Worm (Caenorhabditis elegans) whole organism, L1 larva: ENCODE results near the gene msp-57.

Experiments used
- C04F5.9 ChIP-seq: sonication (generic microtip); optimal IDR thresholded peaks from 2 replicates; lab custom pipeline; 2016; ENCODE audit warnings: missing genetic modification characterization, missing compliant biosample characterization
- aly-2 ChIP-seq: fragments of 150-350 bp; optimal IDR thresholded peaks from 2 replicates; lab custom pipeline; 2014; ENCODE audit warnings: missing biosample characterization, missing genetic modification characterization
- blmp-1 ChIP-seq: fragments of 150-350 bp; optimal IDR thresholded peaks from 2 replicates; lab custom pipeline; 2014; ENCODE audit warnings: missing biosample characterization, missing genetic modification characterization
- ceh-82 ChIP-seq, 3 experiments: fragments of 150-350 bp in 1 of 3; sonication (generic microtip) in 2 of 3; optimal IDR thresholded peaks; 2 replicates each; lab custom pipeline; 2014 to 2017; ENCODE audit warnings: missing biosample characterization in 3 of 3, missing genetic modification characterization in 3 of 3
- dsc-1 ChIP-seq: sonication (generic microtip); optimal IDR thresholded peaks from 2 replicates; lab custom pipeline; 2016; ENCODE audit warnings: mild to moderate bottlenecking, missing genetic modification characterization, missing compliant biosample characterization
- efl-1 ChIP-seq, 4 experiments: fragments of 150-350 bp; optimal IDR thresholded peaks in 3 of 4; peaks in 1 of 4; 1 replicate in 1 of 4; 2 replicates in 3 of 4; lab custom pipeline; 2014; ENCODE audit warnings: missing biosample characterization in 2 of 4, missing genetic modification characterization in 2 of 4, missing genetic modification reagents in 2 of 4
- egl-27 ChIP-seq, 2 experiments: fragments of 150-350 bp in 1 of 2; sonication (generic microtip); optimal IDR thresholded peaks; 3 replicates each; lab custom pipeline; 2017 to 2018; ENCODE audit warnings: missing biosample characterization in 2 of 2, missing genetic modification characterization in 2 of 2, missing genetic modification reagents in 2 of 2
- fkh-10 ChIP-seq: sonication (generic microtip); optimal IDR thresholded peaks from 2 replicates; lab custom pipeline; 2017; ENCODE audit warnings: missing biosample characterization, missing genetic modification reagents, missing genetic modification characterization
- fkh-8 ChIP-seq: sonication (generic microtip); optimal IDR thresholded peaks from 2 replicates; lab custom pipeline; 2016; ENCODE audit warnings: mild to moderate bottlenecking, missing genetic modification characterization, missing compliant biosample characterization
- irx-1 ChIP-seq: sonication (generic microtip); optimal IDR thresholded peaks from 2 replicates; lab custom pipeline; 2016; ENCODE audit warnings: missing genetic modification characterization, missing compliant biosample characterization
- lin-14 ChIP-seq: fragments of 200-800 bp; sonication (Bioruptor generic); optimal IDR thresholded peaks from 2 replicates; lab custom pipeline; 2018; ENCODE audit warnings: mild to moderate bottlenecking, missing genetic modification characterization, moderate library complexity, missing compliant biosample characterization
- lin-15B ChIP-seq: fragments of 150-350 bp; sonication (generic microtip); optimal IDR thresholded peaks from 3 replicates; lab custom pipeline; 2014; ENCODE audit warnings: missing biosample characterization, missing genetic modification characterization
- lin-35 ChIP-seq, 2 experiments: fragments of 150-350 bp; optimal IDR thresholded peaks; 2 replicates each; lab custom pipeline; 2014; ENCODE audit warnings: missing biosample characterization in 2 of 2, missing genetic modification characterization in 2 of 2, missing genetic modification reagents in 2 of 2
- lin-39 ChIP-seq: fragments of 150-350 bp; optimal IDR thresholded peaks from 2 replicates; lab custom pipeline; 2014; ENCODE audit warnings: missing biosample characterization, missing genetic modification reagents, missing genetic modification characterization
- lsy-2 ChIP-seq, 2 experiments: fragments of 150-350 bp; optimal IDR thresholded peaks; 2 replicates each; lab custom pipeline; 2014; ENCODE audit warnings: missing biosample characterization in 2 of 2, missing genetic modification characterization in 2 of 2
- mef-2 ChIP-seq: fragments of 150-350 bp; optimal IDR thresholded peaks from 2 replicates; lab custom pipeline; 2014; ENCODE audit warnings: missing biosample characterization, missing genetic modification characterization
- mep-1 ChIP-seq: fragments of 150-350 bp; optimal IDR thresholded peaks from 2 replicates; lab custom pipeline; 2014; ENCODE audit warnings: missing biosample characterization, missing genetic modification characterization
- nhr-12 ChIP-seq: sonication (generic microtip); optimal IDR thresholded peaks from 2 replicates; lab custom pipeline; 2017; ENCODE audit warnings: missing biosample characterization, missing genetic modification characterization
- nhr-20 ChIP-seq: sonication (generic microtip); optimal IDR thresholded peaks from 2 replicates; lab custom pipeline; 2016; ENCODE audit warnings: mild to moderate bottlenecking, missing genetic modification characterization, missing compliant biosample characterization
- nhr-28 ChIP-seq: fragments of 150-350 bp; optimal IDR thresholded peaks from 2 replicates; lab custom pipeline; 2014; ENCODE audit warnings: missing biosample characterization, missing genetic modification characterization
- nhr-47 ChIP-seq: sonication (generic microtip); optimal IDR thresholded peaks from 2 replicates; lab custom pipeline; 2016; ENCODE audit warnings: mild to moderate bottlenecking, missing genetic modification characterization, moderate library complexity, missing compliant biosample characterization
- nhr-71 ChIP-seq: sonication (generic microtip); optimal IDR thresholded peaks from 2 replicates; lab custom pipeline; 2016; ENCODE audit warnings: mild to moderate bottlenecking, missing genetic modification characterization, moderate library complexity, missing compliant biosample characterization
- nhr-84 ChIP-seq: sonication (generic microtip); optimal IDR thresholded peaks from 2 replicates; lab custom pipeline; 2017; ENCODE audit warnings: missing biosample characterization, missing genetic modification characterization
- nhr-85 ChIP-seq: sonication (generic microtip); peaks from one replicate; lab custom pipeline; 2016; ENCODE audit warnings: missing genetic modification characterization, inconsistent platforms, missing compliant biosample characterization
- nhr-90 ChIP-seq: sonication (generic microtip); optimal IDR thresholded peaks from 2 replicates; lab custom pipeline; 2016; ENCODE audit warnings: mild to moderate bottlenecking, missing genetic modification characterization, missing compliant biosample characterization; ENCODE audit not compliant: poor library complexity
- rnt-1 ChIP-seq: sonication (generic microtip); optimal IDR thresholded peaks from 2 replicates; lab custom pipeline; 2016; ENCODE audit warnings: mild to moderate bottlenecking, missing genetic modification characterization, moderate library complexity, missing compliant biosample characterization
- skn-1 ChIP-seq: fragments of 150-350 bp; optimal IDR thresholded peaks from 2 replicates; lab custom pipeline; 2014; ENCODE audit warnings: missing biosample characterization, missing genetic modification characterization
- snpc-4 ChIP-seq: fragments of 150-350 bp; optimal IDR thresholded peaks from 2 replicates; lab custom pipeline; 2014; ENCODE audit warnings: missing biosample characterization, missing genetic modification characterization
- snu-23 ChIP-seq: sonication (generic microtip); optimal IDR thresholded peaks from 2 replicates; lab custom pipeline; 2016; ENCODE audit warnings: missing genetic modification characterization, missing compliant biosample characterization
- unc-30 ChIP-seq: sonication (generic microtip); optimal IDR thresholded peaks from 2 replicates; lab custom pipeline; 2017; ENCODE audit warnings: missing biosample characterization, missing genetic modification characterization
- unc-62 ChIP-seq: fragments of 150-350 bp; optimal IDR thresholded peaks from 2 replicates; lab custom pipeline; 2014; ENCODE audit warnings: missing biosample characterization, missing genetic modification reagents, missing genetic modification characterization
- vab-15 ChIP-seq: sonication (generic microtip); optimal IDR thresholded peaks from 2 replicates; lab custom pipeline; 2017; ENCODE audit warnings: missing genotype, mild to moderate bottlenecking, missing genetic modification characterization, missing compliant biosample characterization
- zag-1 ChIP-seq: fragments of 150-350 bp; optimal IDR thresholded peaks from 2 replicates; lab custom pipeline; 2014; ENCODE audit warnings: missing biosample characterization, missing genetic modification characterization
- ztf-11 ChIP-seq, 2 experiments: sonication (generic microtip); optimal IDR thresholded peaks; 2 replicates each; lab custom pipeline; 2016 to 2017; ENCODE audit warnings: missing genetic modification characterization in 2 of 2, missing biosample characterization in 1 of 2, missing compliant biosample characterization in 1 of 2

msp-57 gene

ce11 chrIV:5078846-5079245, 16.5 kb downstream of the msp-57 start (continued):
- no peak for TF ChIP-seq snu-23 (GFP tag; lab: Kevin White, UChicago)
- no peak for TF ChIP-seq lsy-2 (tag; optimal IDR thresholded peaks at IDR 0.05; lab: Kevin White, UChicago)
- no peak for TF ChIP-seq lin-15B
- no peak for TF ChIP-seq aly-2 (tag; lab: Kevin White, UChicago)
- no peak for TF ChIP-seq nhr-20 (tag; lab: Kevin White, UChicago)
- TF ChIP-seq ztf-11 (tag; optimal IDR thresholded peaks at IDR 0.05; lab: Kevin White, UChicago) = no peak
- TF ChIP-seq irx-1 (tag; lab: Kevin White, UChicago) = no peak
- no peak for TF ChIP-seq mep-1 (tag; lab: Kevin White, UChicago)
- no peak for TF ChIP-seq snpc-4 (tag; lab: Kevin White, UChicago)
- TF ChIP-seq nhr-90 (tag; lab: Kevin White, UChicago) = no peak
- no peak for TF ChIP-seq C04F5.9
- no peak for TF ChIP-seq mef-2 (tag; lab: Kevin White, UChicago)
- no peak for TF ChIP-seq nhr-84 (tag; lab: Kevin White, UChicago)
- TF ChIP-seq egl-27 (tag; optimal IDR thresholded peaks at IDR 0.05; lab: Kevin White, UChicago) = no peak
- TF ChIP-seq nhr-28 (tag; lab: Kevin White, UChicago) = no peak
- TF ChIP-seq, all 84 proteins: peak for 4

DNA sequence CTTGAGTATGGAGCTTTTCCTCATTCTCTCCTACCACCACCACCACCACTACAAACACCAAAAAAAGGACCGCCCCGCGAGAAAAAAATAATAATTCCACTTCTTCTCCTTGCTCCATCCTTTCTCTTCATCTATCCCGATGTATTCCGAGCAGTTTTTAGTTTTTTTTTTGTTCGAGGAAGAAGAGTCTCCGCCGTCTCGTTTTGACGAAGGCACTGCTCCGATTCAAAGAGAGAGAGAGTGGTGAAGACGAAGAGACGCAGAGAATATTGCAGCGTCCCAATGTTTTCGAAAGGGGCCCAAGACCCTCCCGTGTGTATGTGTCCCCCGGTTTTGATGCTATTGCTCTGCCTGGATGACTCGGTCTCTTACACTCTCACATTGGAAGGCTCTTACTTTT, 18.7 kb downstream of the msp-57 start:
- TF ChIP-seq mep-1 (tag; lab: Kevin White, UChicago) = peak; percentile 38
- TF ChIP-seq fkh-10 = peak; percentile 51
- peak; percentile 9 for TF ChIP-seq rnt-1 (tag; lab: Kevin White, UChicago)
- TF ChIP-seq lin-14 (GFP tag; lab: Kevin White, UChicago) = peak; percentile 82
- TF ChIP-seq skn-1 (tag; lab: Kevin White, UChicago) = no peak
- peak; percentile 12 for TF ChIP-seq irx-1 (tag; lab: Kevin White, UChicago)
- TF ChIP-seq nhr-47 = no peak
- TF ChIP-seq efl-1 (optimal IDR thresholded peaks at IDR 0.05; lab: Kevin White, UChicago) = no peak
- TF ChIP-seq efl-1 (GFP tag; optimal IDR thresholded peaks at IDR 0.05 in 1 of 2; lab: Kevin White, UChicago) = peak in 1 of 2 experiments; percentile 67
- TF ChIP-seq lin-35 (GFP tag; optimal IDR thresholded peaks at IDR 0.05; lab: Kevin White, UChicago) = no peak
- TF ChIP-seq lin-39 (tag; lab: Kevin White, UChicago) = no peak
- no peak for TF ChIP-seq nhr-12 (tag; lab: Kevin White, UChicago)
- TF ChIP-seq ceh-82 (tag; optimal IDR thresholded peaks at IDR 0.05; lab: Kevin White, UChicago) = peak in 1 of 3 experiments; percentile 13
- peak; percentile 34 for TF ChIP-seq nhr-71 (tag; lab: Kevin White, UChicago)
- no peak for TF ChIP-seq vab-15 (tag; lab: Kevin White, UChicago)
- peak; percentile 2 for TF ChIP-seq dsc-1 (tag; lab: Kevin White, UChicago)
- TF ChIP-seq fkh-8 (tag; lab: Kevin White, UChicago) = no peak
- peak; percentile 3 to 32 for TF ChIP-seq lsy-2 (tag; optimal IDR thresholded peaks at IDR 0.05; lab: Kevin White, UChicago)

- peak; percentile 93 for TF ChIP-seq blmp-1 (tag; lab: Kevin White, UChicago)
- peak in 1 of 2 experiments; percentile 20 for TF ChIP-seq lsy-2 (tag; optimal IDR thresholded peaks at IDR 0.05; lab: Kevin White, UChicago)
- peak; percentile 68 for TF ChIP-seq nhr-85
- TF ChIP-seq efl-1 (optimal IDR thresholded peaks at IDR 0.05; lab: Kevin White, UChicago) = no peak
- peak in 1 of 2 experiments; percentile 86 for TF ChIP-seq efl-1 (GFP tag; optimal IDR thresholded peaks at IDR 0.05 in 1 of 2; lab: Kevin White, UChicago)
- TF ChIP-seq vab-15 (tag; lab: Kevin White, UChicago) = no peak
- TF ChIP-seq nhr-71 (tag; lab: Kevin White, UChicago) = peak; percentile 32
- TF ChIP-seq mep-1 (tag; lab: Kevin White, UChicago) = peak; percentile 16
- TF ChIP-seq rnt-1 (tag; lab: Kevin White, UChicago) = peak; percentile 41
- peak; percentile 39 for TF ChIP-seq snu-23 (GFP tag; lab: Kevin White, UChicago)
- no peak for TF ChIP-seq unc-62 (GFP tag; lab: Kevin White, UChicago)
- peak; percentile 24 for TF ChIP-seq lin-14 (GFP tag; lab: Kevin White, UChicago)
- TF ChIP-seq unc-30 (tag; lab: Kevin White, UChicago) = no peak
- TF ChIP-seq zag-1 (tag; lab: Kevin White, UChicago) = no peak
These were observed 20.6 kb downstream of the msp-57 start, which contains the start of gene pygo-1 for ce11 chrIV:5082900-5083530. pygo-1 (plus strand) TSS chrIV:5083303.
